Fruit fly (Drosophila melanogaster) whole organism, embryonic: ENCODE data around the gene Spn28B.

ENCODE experiments used
- Ada2b ChIP-seq: fragments of 200-800 bp; sonication (Bioruptor generic); IDR thresholded peaks from 2 replicates; pipeline ENCODE4 v1.3.6; 2022; ENCODE audit warnings: missing biosample characterization, missing genetic modification characterization
- Blimp-1 ChIP-seq: fragments of 200-800 bp; sonication (Bioruptor generic); optimal IDR thresholded peaks from 3 replicates; lab custom pipeline; 2018; ENCODE audit warnings: missing biosample characterization, missing genetic modification characterization, mild to moderate bottlenecking, moderate library complexity, missing genetic modification reagents
- CG10366 ChIP-seq: fragments of 200-800 bp; sonication (Bioruptor generic); IDR thresholded peaks from 2 replicates; pipeline ENCODE4 v1.3.6; 2022; ENCODE audit warnings: missing biosample characterization, missing genetic modification characterization
- CG10431 ChIP-seq: fragments of 200-800 bp; sonication (Bioruptor generic); optimal IDR thresholded peaks from 3 replicates; lab custom pipeline; 2018; ENCODE audit warnings: missing biosample characterization, mild to moderate bottlenecking, missing genetic modification characterization
- CG10959 ChIP-seq: fragments of 200-800 bp; sonication (Bioruptor generic); IDR thresholded peaks from 2 replicates; pipeline ENCODE4 v1.3.6; 2022; ENCODE audit warnings: missing biosample characterization, missing genetic modification characterization
- CG11398 ChIP-seq: fragments of 200-800 bp; sonication (Bioruptor generic); optimal IDR thresholded peaks from 2 replicates; lab custom pipeline; 2016; ENCODE audit warnings: missing biosample characterization, missing genetic modification characterization
- CG11695 ChIP-seq: fragments of 200-800 bp; sonication (Bioruptor generic); IDR thresholded peaks from 3 replicates; pipeline ENCODE4 v1.3.6; 2022; ENCODE audit warnings: missing biosample characterization, missing genetic modification characterization
- CG12071 ChIP-seq: fragments of 200-800 bp; sonication (Bioruptor generic); optimal IDR thresholded peaks from 3 replicates; lab custom pipeline; 2018; ENCODE audit warnings: missing biosample characterization, mild to moderate bottlenecking, missing genetic modification characterization
- CG1233 ChIP-seq: fragments of 200-800 bp; sonication (Bioruptor generic); optimal IDR thresholded peaks from 4 replicates; lab custom pipeline; 2018; ENCODE audit warnings: missing biosample characterization, mild to moderate bottlenecking, missing genetic modification characterization
- CG13123 ChIP-seq: fragments of 200-800 bp; sonication (Bioruptor generic); optimal IDR thresholded peaks from 2 replicates; lab custom pipeline; 2016; ENCODE audit warnings: missing biosample characterization, missing genetic modification characterization
- CG14667 ChIP-seq: fragments of 200-800 bp; sonication (Bioruptor generic); IDR thresholded peaks from 2 replicates; pipeline ENCODE4 v1.3.6; 2022; ENCODE audit warnings: missing biosample characterization, missing genetic modification characterization
- CG15601 ChIP-seq: fragments of 200-800 bp; sonication (Bioruptor generic); optimal IDR thresholded peaks from 3 replicates; lab custom pipeline; 2019; ENCODE audit warnings: missing biosample characterization, mild to moderate bottlenecking, missing genetic modification characterization, moderate library complexity
- CG16779 ChIP-seq: fragments of 200-800 bp; sonication (Bioruptor generic); IDR thresholded peaks from 2 replicates; pipeline ENCODE4 v1.3.6; 2022; ENCODE audit warnings: missing biosample characterization, missing genetic modification characterization
- CG17359 ChIP-seq: fragments of 200-800 bp; sonication (Bioruptor generic); optimal IDR thresholded peaks from 3 replicates; lab custom pipeline; 2018; ENCODE audit warnings: missing biosample characterization, mild to moderate bottlenecking, missing genetic modification characterization, moderate library complexity
- CG17361 ChIP-seq: fragments of 200-800 bp; sonication (Bioruptor generic); IDR thresholded peaks from 3 replicates; pipeline ENCODE4 v1.3.6; 2022; ENCODE audit warnings: missing biosample characterization, missing genetic modification characterization
- CG18476 ChIP-seq: fragments of 200-800 bp; sonication (Bioruptor generic); optimal IDR thresholded peaks from 2 replicates; lab custom pipeline; 2016; ENCODE audit warnings: missing biosample characterization, mild to moderate bottlenecking, missing genetic modification characterization
- CG32532 ChIP-seq: fragments of 200-800 bp; sonication (Bioruptor generic); IDR thresholded peaks from 2 replicates; pipeline ENCODE4 v1.3.6; 2022; ENCODE audit warnings: missing biosample characterization, missing genetic modification characterization
- CG32772 ChIP-seq: fragments of 200-800 bp; sonication (Bioruptor generic); IDR thresholded peaks from 2 replicates; pipeline ENCODE4 v1.3.6; 2022; ENCODE audit warnings: missing biosample characterization, missing genetic modification characterization
- CG3407 ChIP-seq: fragments of 200-800 bp; sonication (Bioruptor generic); optimal IDR thresholded peaks from 2 replicates; lab custom pipeline; 2018; ENCODE audit warnings: missing biosample characterization, mild to moderate bottlenecking, missing genetic modification characterization
- CG34422 ChIP-seq: fragments of 200-800 bp; sonication (Bioruptor generic); IDR thresholded peaks from 3 replicates; pipeline ENCODE4 v1.3.6; 2022; ENCODE audit warnings: missing biosample characterization, missing genetic modification characterization
- CG4707 ChIP-seq: fragments of 200-800 bp; sonication (Bioruptor generic); optimal IDR thresholded peaks from 2 replicates; lab custom pipeline; 2018; ENCODE audit warnings: missing biosample characterization, mild to moderate bottlenecking, missing genetic modification characterization, moderate library complexity
- CG4820 ChIP-seq: fragments of 200-800 bp; sonication (Bioruptor generic); optimal IDR thresholded peaks from 3 replicates; lab custom pipeline; 2016; ENCODE audit warnings: missing biosample characterization, missing genetic modification characterization
- CG5245 ChIP-seq: fragments of 200-800 bp; sonication (Bioruptor generic); optimal IDR thresholded peaks from 3 replicates; lab custom pipeline; 2016; ENCODE audit warnings: missing biosample characterization, missing genetic modification characterization
- D19A ChIP-seq: fragments of 200-800 bp; optimal IDR thresholded peaks from 3 replicates; lab custom pipeline; 2019; ENCODE audit warnings: missing biosample characterization, mild to moderate bottlenecking, missing genetic modification characterization, moderate library complexity
- Dip2 ChIP-seq: fragments of 200-800 bp; sonication (Bioruptor generic); IDR thresholded peaks from 2 replicates; pipeline ENCODE4 v1.3.6; 2022; ENCODE audit warnings: missing biosample characterization, missing genetic modification characterization
- Dref ChIP-seq: fragments of 200-800 bp; sonication (Bioruptor generic); IDR thresholded peaks from 2 replicates; pipeline ENCODE4 v1.3.6; 2022; ENCODE audit warnings: missing biosample characterization, missing genetic modification characterization
- Ets65A ChIP-seq: fragments of 200-800 bp; sonication (Bioruptor generic); peaks from one replicate; lab custom pipeline; 2016; ENCODE audit warnings: missing biosample characterization, missing genetic modification characterization
- HLH3B ChIP-seq: fragments of 200-800 bp; sonication (Bioruptor generic); IDR thresholded peaks from 2 replicates; pipeline ENCODE4 v1.3.6; 2022; ENCODE audit warnings: missing biosample characterization, missing genetic modification characterization
- Hr3 ChIP-seq: fragments of 200-800 bp; sonication (Bioruptor generic); optimal IDR thresholded peaks from 3 replicates; lab custom pipeline; 2016; ENCODE audit warnings: missing biosample characterization, missing genetic modification characterization
- Lim3 ChIP-seq: fragments of 200-800 bp; sonication (Bioruptor generic); IDR thresholded peaks from 2 replicates; pipeline ENCODE4 v1.3.6; 2022; ENCODE audit warnings: missing biosample characterization, missing genetic modification characterization
- Max ChIP-seq: fragments of 200-800 bp; sonication (Bioruptor generic); optimal IDR thresholded peaks from 2 replicates; lab custom pipeline; 2016; ENCODE audit warnings: missing biosample characterization, mild to moderate bottlenecking, missing genetic modification characterization
- Ssrp ChIP-seq: fragments of 200-800 bp; sonication (Bioruptor generic); optimal IDR thresholded peaks from 2 replicates; lab custom pipeline; 2018; ENCODE audit warnings: missing biosample characterization, mild to moderate bottlenecking, missing genetic modification characterization, moderate library complexity
- az2 ChIP-seq: fragments of 200-800 bp; sonication (Bioruptor generic); optimal IDR thresholded peaks from 3 replicates; lab custom pipeline; 2016; ENCODE audit warnings: missing biosample characterization, missing genetic modification characterization
- bcd ChIP-seq: fragments of 200-800 bp; sonication (Bioruptor generic); optimal IDR thresholded peaks from 2 replicates; lab custom pipeline; 2017; ENCODE audit warnings: missing biosample characterization, mild to moderate bottlenecking, missing genetic modification characterization
- dmrt11E ChIP-seq: fragments of 200-800 bp; sonication (Bioruptor generic); optimal IDR thresholded peaks from 3 replicates; lab custom pipeline; 2018; ENCODE audit warnings: missing biosample characterization, mild to moderate bottlenecking, missing genetic modification characterization, moderate library complexity
- dysf ChIP-seq: fragments of 200-800 bp; sonication (Bioruptor generic); IDR thresholded peaks from 3 replicates; pipeline ENCODE4 v1.3.6; 2022; ENCODE audit warnings: missing biosample characterization, missing genetic modification characterization
- grn ChIP-seq: fragments of 200-800 bp; sonication (Bioruptor generic); optimal IDR thresholded peaks from 3 replicates; lab custom pipeline; 2017; ENCODE audit warnings: missing biosample characterization, missing genetic modification characterization
- insv ChIP-seq, 2 experiments: fragments of 200-800 bp; sonication (Bioruptor generic); optimal IDR thresholded peaks; 3 replicates each; lab custom pipeline; 2016 to 2018; ENCODE audit warnings: missing biosample characterization in 2 of 2, missing genetic modification characterization in 2 of 2
- lab ChIP-seq: fragments of 200-800 bp; sonication (Bioruptor generic); optimal IDR thresholded peaks from 3 replicates; lab custom pipeline; 2017; ENCODE audit warnings: missing biosample characterization, missing genetic modification characterization, mild to moderate bottlenecking, moderate library complexity, missing genetic modification reagents
- pan ChIP-seq, 4 experiments: fragments of >200 bp in 3 of 4; fragments of 200-800 bp in 1 of 4; sonication (Bioruptor generic) in 1 of 4; optimal IDR thresholded peaks in 3 of 4; IDR thresholded peaks in 1 of 4; 2 replicates each; pipeline versions ENCODE4 v1.3.6 to Lab custom; 2017 to 2022; ENCODE audit warnings: missing biosample characterization in 2 of 4, missing genetic modification characterization in 2 of 4, mixed read lengths in 1 of 4
- pros ChIP-seq: fragments of 200-800 bp; sonication (Bioruptor generic); optimal IDR thresholded peaks from 3 replicates; lab custom pipeline; 2019; ENCODE audit warnings: missing biosample characterization, mild to moderate bottlenecking, missing genetic modification characterization, moderate library complexity
- sens ChIP-seq: fragments of 200-800 bp; sonication (Bioruptor generic); peaks from one replicate; lab custom pipeline; 2016; ENCODE audit warnings: missing biosample characterization, missing genetic modification characterization
- sima ChIP-seq: fragments of 200-800 bp; sonication (Bioruptor generic); optimal IDR thresholded peaks from 2 replicates; lab custom pipeline; 2016; ENCODE audit warnings: missing biosample characterization, missing genetic modification characterization
- trem ChIP-seq: fragments of 200-800 bp; optimal IDR thresholded peaks from 3 replicates; lab custom pipeline; 2019; ENCODE audit warnings: missing biosample characterization, mild to moderate bottlenecking, missing genetic modification characterization, moderate library complexity
- twi ChIP-seq: fragments of 200-800 bp; optimal IDR thresholded peaks from 2 replicates; lab custom pipeline; 2019; ENCODE audit warnings: missing biosample characterization, mild to moderate bottlenecking, missing genetic modification characterization, moderate library complexity
- unc-4 ChIP-seq: fragments of 200-800 bp; sonication (Bioruptor generic); IDR thresholded peaks from 2 replicates; pipeline ENCODE4 v1.3.6; 2022; ENCODE audit warnings: missing biosample characterization, missing genetic modification characterization; ENCODE audit not compliant: partially characterized antibody
- z ChIP-seq: fragments of 200-800 bp; sonication (Bioruptor generic); IDR thresholded peaks from 3 replicates; pipeline ENCODE4 v1.3.6; 2022; ENCODE audit warnings: missing biosample characterization, missing genetic modification characterization

Gene Spn28B

DNA sequence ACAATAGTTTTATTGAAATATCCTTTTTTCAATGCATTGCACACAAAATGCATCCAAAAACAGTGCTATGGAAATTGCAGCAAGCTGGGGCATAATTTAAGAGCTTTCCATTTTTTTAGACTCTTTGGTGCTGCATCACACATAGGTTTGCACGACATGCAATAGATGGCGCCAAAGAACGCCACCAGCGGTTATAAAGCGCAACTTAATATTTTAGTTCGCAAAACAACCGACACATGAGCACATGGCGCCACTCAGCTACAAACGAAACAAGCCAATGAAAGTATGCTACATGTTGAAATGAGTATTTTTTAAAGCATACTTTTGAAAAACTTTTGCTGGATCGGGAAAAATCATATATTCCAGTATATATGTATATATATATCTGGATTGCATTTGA is 46.8 kb upstream of the Spn28B start (continued):
- TF ChIP-seq CG10431 (GFP tag; lab: Kevin White, UChicago) (peak; percentile 25), CG32532 (GFP tag; lab: Robert Waterston, UW) (peak; percentile 97)

- TF ChIP-seq CG11398 (no peak), CG10959 (0 out of 2 replicates have a peak, but pooled peaks have one; percentile 31), CG12071 (GFP tag; lab: Kevin White, UChicago) (no peak), Lim3 (GFP tag; lab: Robert Waterston, UW) (no peak), CG34422 (GFP tag; lab: Robert Waterston, UW) (no peak), twi (tag; lab: Kevin White, UChicago) (no peak), unc-4 (GFP tag; lab: Robert Waterston, UW) (no peak), CG1233 (no peak), CG17359 (tag; lab: Kevin White, UChicago) (no peak), Ets65A (GFP tag; lab: Kevin White, UChicago) (peak; percentile 57), CG10366 (no peak), sens (GFP tag; lab: Kevin White, UChicago) (peak; percentile 44), CG16779 (GFP tag; lab: Robert Waterston, UW) (no peak), CG4707 (GFP tag; lab: Kevin White, UChicago) (no peak), CG32532 (GFP tag; lab: Robert Waterston, UW) (no peak), z (GFP tag; lab: Robert Waterston, UW) (peak; percentile 7; the same call in 1 of the 3 replicates), Dref (peak; percentile 24; the same call in 1 of the 2 replicates), CG32772 (GFP tag; lab: Robert Waterston, UW) (0 out of 2 replicates have a peak, but pooled peaks have one; percentile 15), CG17361 (GFP tag; lab: Robert Waterston, UW) (no peak), grn (GFP tag; lab: Kevin White, UChicago) (no peak), Dip2 (GFP tag; lab: Robert Waterston, UW) (no peak)
These were observed 45.4 kb upstream of the Spn28B start for dm6 chr2L:7536332-7536731.

DNA sequence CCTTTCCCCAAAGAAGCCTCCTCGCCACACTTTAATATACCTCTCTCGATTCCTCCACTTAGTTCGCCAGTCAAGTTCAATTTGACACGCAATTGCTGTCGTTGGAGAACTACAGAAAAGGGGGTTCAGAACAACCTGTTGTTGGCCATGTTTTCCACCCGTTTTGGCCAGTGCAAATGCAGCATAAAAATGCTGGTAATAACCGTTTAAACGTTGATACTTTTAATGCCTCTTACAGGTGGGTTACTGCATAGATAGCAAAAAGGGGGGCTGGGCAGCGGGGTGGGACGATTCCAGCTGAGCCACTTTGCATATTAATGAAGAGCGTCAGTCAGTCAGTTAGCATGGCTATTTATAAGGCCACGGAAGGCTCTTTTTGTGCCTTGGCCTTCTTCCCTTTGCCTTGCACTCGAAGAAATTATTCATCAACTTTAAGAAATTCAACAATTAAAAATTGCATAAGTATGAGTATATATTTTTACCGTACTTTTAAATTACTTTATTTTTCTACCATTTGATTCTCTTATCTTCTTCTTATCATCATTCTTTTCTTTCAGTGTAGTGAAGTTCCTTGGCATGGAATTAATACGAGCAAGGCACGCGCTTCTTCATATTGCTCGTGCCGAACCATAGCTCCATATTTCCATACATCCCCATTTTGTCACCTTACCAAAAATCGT is 40.5 kb upstream of the Spn28B start:
- peak; percentile 47 for TF ChIP-seq Ssrp (tag; lab: Kevin White, UChicago)
- TF ChIP-seq CG15601, result peak; percentile 30
- TF ChIP-seq CG14667 (GFP tag; lab: Robert Waterston, UW), result peak; percentile 42; the same call in 1 of the 2 replicates
- peak; percentile 48; the same call in 1 of the 3 replicates for TF ChIP-seq dysf
- TF ChIP-seq insv (GFP tag; optimal IDR thresholded peaks at IDR 0.05; lab: Kevin White, UChicago), result no peak
- peak; percentile 5 for TF ChIP-seq bcd (GFP tag; lab: Kevin White, UChicago)
- no peak for TF ChIP-seq pan (optimal IDR thresholded peaks at IDR 0.05; lab: Kevin White, UChicago)
- peak in 1 of 2 experiments; percentile 37 for TF ChIP-seq pan (GFP tag; optimal IDR thresholded peaks at IDR 0.05 in 1 of 2, IDR thresholded peaks at IDR 0.05 in 1 of 2)
- TF ChIP-seq Max (GFP tag; lab: Kevin White, UChicago), result peak; percentile 23
- peak; percentile 63 for TF ChIP-seq lab (GFP tag; lab: Kevin White, UChicago)
- peak; percentile 3 for TF ChIP-seq CG18476
- TF ChIP-seq Blimp-1, result peak; percentile 46
- TF ChIP-seq pros (GFP tag; lab: Kevin White, UChicago), result no peak
- TF ChIP-seq CG4820 (GFP tag; lab: Kevin White, UChicago), result peak; percentile 28
- TF ChIP-seq CG13123 (GFP tag; lab: Kevin White, UChicago), result peak; percentile 3
- peak; percentile 25 for TF ChIP-seq trem
- peak; percentile 38; the same call in 1 of the 2 replicates for TF ChIP-seq Ada2b (GFP tag; lab: Robert Waterston, UW)
- peak; percentile 1 for TF ChIP-seq CG5245 (GFP tag; lab: Kevin White, UChicago)
- peak; percentile 73 for TF ChIP-seq dmrt11E (tag; lab: Kevin White, UChicago)
- TF ChIP-seq az2, result peak; percentile 48
- no peak for TF ChIP-seq CG3407 (GFP tag; lab: Kevin White, UChicago)
- peak; percentile 37; the same call in 1 of the 2 replicates for TF ChIP-seq HLH3B (GFP tag; lab: Robert Waterston, UW)
- TF ChIP-seq sima (GFP tag; lab: Kevin White, UChicago), result no peak
- 0 out of 3 replicates have a peak, but pooled peaks have one; percentile 43 for TF ChIP-seq CG11695
- TF ChIP-seq CG10366, result peak; percentile 25
- peak; percentile 19 for TF ChIP-seq Hr3
- TF ChIP-seq D19A (tag; lab: Kevin White, UChicago), result peak; percentile 35
